Worm (Caenorhabditis elegans) whole organism, L4 larva: ENCODE results near the gene F38B6.2.

Experiments
- F44E2.7 ChIP-seq: fragments of 200-800 bp; sonication (Bioruptor generic); IDR thresholded peaks from 2 replicates; pipeline ENCODE4 v2.1.2; 2022; ENCODE audit warnings: missing genetic modification characterization, missing compliant biosample characterization
- T20F7.1 ChIP-seq: fragments of 200-800 bp; sonication (Bioruptor generic); optimal IDR thresholded peaks from 2 replicates; lab custom pipeline; 2018; ENCODE audit warnings: mild to moderate bottlenecking, missing genetic modification characterization, missing compliant biosample characterization
- ama-1 ChIP-seq: fragments of 150-350 bp; optimal IDR thresholded peaks from 2 replicates; lab custom pipeline; 2014; ENCODE audit warnings: inconsistent platforms, mixed read lengths
- daf-19 ChIP-seq: fragments of 200-800 bp; sonication (Bioruptor generic); conservative IDR thresholded peaks from 2 replicates; pipeline ENCODE4 v1.3.6; 2022; ENCODE audit warnings: missing genetic modification characterization, missing compliant biosample characterization
- egl-27 ChIP-seq: sonication (generic microtip); optimal IDR thresholded peaks from 3 replicates; lab custom pipeline; 2017; ENCODE audit warnings: missing biosample characterization, missing genetic modification reagents, missing genetic modification characterization
- lin-13 ChIP-seq: fragments of 150-350 bp; optimal IDR thresholded peaks from 2 replicates; lab custom pipeline; 2014; ENCODE audit warnings: missing biosample characterization, missing genetic modification reagents, missing genetic modification characterization
- nhr-11 ChIP-seq: fragments of 150-350 bp; optimal IDR thresholded peaks from 2 replicates; lab custom pipeline; 2014; ENCODE audit warnings: missing biosample characterization, missing genetic modification characterization
- nhr-237 ChIP-seq: sonication (generic microtip); optimal IDR thresholded peaks from 2 replicates; lab custom pipeline; 2017; ENCODE audit warnings: missing biosample characterization, missing genetic modification characterization

DNA sequence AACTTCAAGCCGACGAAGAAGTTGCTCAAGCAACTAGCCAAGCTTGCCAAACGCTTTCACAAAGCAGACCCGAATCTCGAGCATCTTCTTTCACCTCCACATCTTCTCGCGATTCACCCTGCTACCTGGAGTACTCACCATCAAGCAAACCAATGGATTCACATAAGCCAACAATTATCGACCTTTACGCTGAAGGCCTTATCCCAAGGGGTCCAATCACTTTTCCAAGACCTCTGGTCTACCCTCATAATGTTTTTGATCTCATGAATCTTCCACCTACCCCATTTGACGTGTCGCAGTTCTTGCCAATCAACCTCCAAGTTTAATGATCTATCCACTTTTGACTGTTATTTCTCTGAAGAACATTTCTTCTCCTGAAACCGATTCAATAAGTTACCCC is 45.0 kb downstream of the F38B6.2 start:
- no peak for TF ChIP-seq daf-19 (GFP tag; lab: Robert Waterston, UW)
- no peak for TF ChIP-seq F44E2.7 (GFP tag; lab: Robert Waterston, UW)
- no peak for TF ChIP-seq lin-13
- no peak for TF ChIP-seq ama-1 (lab: Kevin White, UChicago)
- no peak for TF ChIP-seq nhr-11 (tag; lab: Kevin White, UChicago)
- TF ChIP-seq egl-27 (tag; lab: Kevin White, UChicago), result no peak
- TF ChIP-seq T20F7.1, result no peak
- no peak for TF ChIP-seq nhr-237 (tag; lab: Kevin White, UChicago)
